Fruit fly (Drosophila melanogaster) whole organism, prepupa: ENCODE measurements around the gene Taf4.

Source experiments
- CG10631 ChIP-seq: fragments of 200-800 bp; sonication (Bioruptor generic); optimal IDR thresholded peaks from 2 replicates; lab custom pipeline; 2016; ENCODE audit warnings: missing biosample characterization, missing genetic modification characterization
- CG10669 ChIP-seq: fragments of 200-800 bp; sonication (Bioruptor generic); optimal IDR thresholded peaks from 3 replicates; lab custom pipeline; 2018; ENCODE audit warnings: missing biosample characterization, mild to moderate bottlenecking, missing genetic modification characterization, moderate library complexity
- CG11294 ChIP-seq: fragments of 200-800 bp; sonication (Bioruptor generic); IDR thresholded peaks from 2 replicates; pipeline ENCODE4 v1.3.6; 2022; ENCODE audit warnings: missing biosample characterization, missing genetic modification characterization
- CG11902 ChIP-seq: fragments of 200-800 bp; sonication (Bioruptor generic); optimal IDR thresholded peaks from 3 replicates; lab custom pipeline; 2016; ENCODE audit warnings: missing biosample characterization, missing genetic modification characterization
- CG15336 ChIP-seq: fragments of 200-800 bp; sonication (Bioruptor generic); IDR thresholded peaks from 2 replicates; pipeline ENCODE4 v1.3.6; 2022; ENCODE audit warnings: missing biosample characterization, missing genetic modification characterization
- CG1621 ChIP-seq: fragments of 200-800 bp; sonication (Bioruptor generic); optimal IDR thresholded peaks from 3 replicates; lab custom pipeline; 2018; ENCODE audit warnings: missing biosample characterization, mild to moderate bottlenecking, missing genetic modification characterization
- CG16779 ChIP-seq: fragments of 200-800 bp; sonication (Bioruptor generic); optimal IDR thresholded peaks from 3 replicates; lab custom pipeline; 2017; ENCODE audit warnings: missing biosample characterization, mild to moderate bottlenecking, missing genetic modification characterization
- CG31627 ChIP-seq: fragments of 200-800 bp; sonication (Bioruptor generic); optimal IDR thresholded peaks from 3 replicates; lab custom pipeline; 2016; ENCODE audit warnings: missing biosample characterization, missing genetic modification characterization
- CG32006 ChIP-seq: fragments of 200-800 bp; sonication (Bioruptor generic); optimal IDR thresholded peaks from 3 replicates; lab custom pipeline; 2017; ENCODE audit warnings: missing biosample characterization, mild to moderate bottlenecking, missing genetic modification characterization
- CG34406 ChIP-seq: fragments of 200-800 bp; sonication (Bioruptor generic); optimal IDR thresholded peaks from 3 replicates; lab custom pipeline; 2016; ENCODE audit warnings: missing biosample characterization, missing genetic modification characterization
- CG3919 ChIP-seq: fragments of 200-800 bp; sonication (Bioruptor generic); optimal IDR thresholded peaks from 3 replicates; lab custom pipeline; 2016; ENCODE audit warnings: missing biosample characterization, missing genetic modification characterization
- CG4318 ChIP-seq: fragments of 200-800 bp; sonication (Bioruptor generic); optimal IDR thresholded peaks from 3 replicates; lab custom pipeline; 2017; ENCODE audit warnings: missing biosample characterization, mild to moderate bottlenecking, missing genetic modification characterization
- CG6792 ChIP-seq: fragments of 200-800 bp; sonication (Bioruptor generic); optimal IDR thresholded peaks from 3 replicates; lab custom pipeline; 2016; ENCODE audit warnings: missing biosample characterization, missing genetic modification characterization
- CG8119 ChIP-seq: fragments of 200-800 bp; sonication (Bioruptor generic); IDR thresholded peaks from 3 replicates; pipeline ENCODE4 v1.3.6; 2022; ENCODE audit warnings: missing biosample characterization, missing genetic modification characterization
- CG8632 ChIP-seq: fragments of 200-800 bp; sonication (Bioruptor generic); optimal IDR thresholded peaks from 3 replicates; lab custom pipeline; 2016; ENCODE audit warnings: missing biosample characterization, missing genetic modification characterization
- CG9139 ChIP-seq: fragments of 200-800 bp; sonication (Bioruptor generic); optimal IDR thresholded peaks from 3 replicates; lab custom pipeline; 2017; ENCODE audit warnings: missing biosample characterization, mild to moderate bottlenecking, missing genetic modification characterization
- Eip78C ChIP-seq: fragments of 200-800 bp; sonication (Bioruptor generic); peaks from one replicate; lab custom pipeline; 2016; ENCODE audit warnings: missing biosample characterization, missing genetic modification characterization
- Eip93F ChIP-seq: fragments of 200-800 bp; sonication (Bioruptor generic); optimal IDR thresholded peaks from 2 replicates; lab custom pipeline; 2016; ENCODE audit warnings: missing biosample characterization, mild to moderate bottlenecking, missing genetic modification characterization
- Ets21C ChIP-seq: fragments of 200-800 bp; sonication (Bioruptor generic); optimal IDR thresholded peaks from 3 replicates; lab custom pipeline; 2016; ENCODE audit warnings: missing biosample characterization, missing genetic modification characterization
- Ets96B ChIP-seq: fragments of 200-800 bp; optimal IDR thresholded peaks from 2 replicates; lab custom pipeline; 2019; ENCODE audit warnings: missing biosample characterization, mild to moderate bottlenecking, missing genetic modification characterization, moderate library complexity
- Gug ChIP-seq: fragments of 200-800 bp; sonication (Bioruptor generic); IDR thresholded peaks from 2 replicates; pipeline ENCODE4 v1.3.6; 2022; ENCODE audit warnings: missing biosample characterization, missing genetic modification characterization
- Hr38 ChIP-seq: sonication (Bioruptor generic); optimal IDR thresholded peaks from 2 replicates; lab custom pipeline; 2016; ENCODE audit warnings: missing biosample characterization, missing genetic modification characterization
- Hr39 ChIP-seq: fragments of 200-800 bp; sonication (Bioruptor generic); optimal IDR thresholded peaks from 2 replicates; lab custom pipeline; 2016; ENCODE audit warnings: missing biosample characterization, missing genetic modification characterization
- Lpt ChIP-seq: fragments of 200-800 bp; sonication (Bioruptor generic); optimal IDR thresholded peaks from 3 replicates; lab custom pipeline; 2016; ENCODE audit warnings: missing biosample characterization, missing genetic modification characterization
- Smox ChIP-seq: fragments of 200-800 bp; sonication (Bioruptor generic); optimal IDR thresholded peaks from 3 replicates; lab custom pipeline; 2016; ENCODE audit warnings: missing biosample characterization, missing genetic modification characterization
- Sox102F ChIP-seq: fragments of 200-800 bp; sonication (Bioruptor generic); optimal IDR thresholded peaks from 2 replicates; lab custom pipeline; 2016; ENCODE audit warnings: missing biosample characterization, mild to moderate bottlenecking, missing genetic modification characterization
- Sox14 ChIP-seq: fragments of 200-800 bp; sonication (Bioruptor generic); optimal IDR thresholded peaks from 3 replicates; lab custom pipeline; 2016; ENCODE audit warnings: missing biosample characterization, missing genetic modification characterization
- Sox15 ChIP-seq: fragments of 200-800 bp; sonication (Bioruptor generic); optimal IDR thresholded peaks from 3 replicates; lab custom pipeline; 2016; ENCODE audit warnings: missing biosample characterization, missing genetic modification characterization
- achi ChIP-seq: fragments of 200-800 bp; sonication (Bioruptor generic); optimal IDR thresholded peaks from 3 replicates; lab custom pipeline; 2016; ENCODE audit warnings: missing biosample characterization, missing genetic modification characterization
- acj6 ChIP-seq: fragments of 200-800 bp; sonication (Bioruptor generic); optimal IDR thresholded peaks from 3 replicates; lab custom pipeline; 2016; ENCODE audit warnings: missing biosample characterization, missing genetic modification characterization
- cyc ChIP-seq: fragments of 200-800 bp; sonication (Bioruptor generic); optimal IDR thresholded peaks from 3 replicates; lab custom pipeline; 2016; ENCODE audit warnings: missing biosample characterization, missing genetic modification characterization
- eg ChIP-seq: fragments of 200-800 bp; sonication (Bioruptor generic); IDR thresholded peaks from 3 replicates; pipeline ENCODE4 v1.3.6; 2022; ENCODE audit warnings: missing biosample characterization, missing genetic modification characterization
- esn ChIP-seq: fragments of 200-800 bp; sonication (Bioruptor generic); optimal IDR thresholded peaks from 2 replicates; lab custom pipeline; 2016; ENCODE audit warnings: missing biosample characterization, mild to moderate bottlenecking, missing genetic modification characterization, moderate library complexity
- fd59A ChIP-seq: fragments of 200-800 bp; sonication (Bioruptor generic); optimal IDR thresholded peaks from 2 replicates; lab custom pipeline; 2017; ENCODE audit warnings: missing biosample characterization, mild to moderate bottlenecking, missing genetic modification characterization, missing genetic modification reagents
- fd85E ChIP-seq: fragments of 200-800 bp; sonication (Bioruptor generic); optimal IDR thresholded peaks from 3 replicates; lab custom pipeline; 2016; ENCODE audit warnings: missing biosample characterization, missing genetic modification characterization
- fkh ChIP-seq: fragments of 200-800 bp; sonication (Bioruptor generic); optimal IDR thresholded peaks from 3 replicates; lab custom pipeline; 2017; ENCODE audit warnings: missing biosample characterization, mild to moderate bottlenecking, missing genetic modification characterization, moderate library complexity
- net ChIP-seq: fragments of 200-800 bp; sonication (Bioruptor generic); optimal IDR thresholded peaks from 3 replicates; lab custom pipeline; 2016; ENCODE audit warnings: missing biosample characterization, missing genetic modification characterization
- pdm3 ChIP-seq: fragments of 200-800 bp; sonication (Bioruptor generic); optimal IDR thresholded peaks from 3 replicates; lab custom pipeline; 2016; ENCODE audit warnings: missing biosample characterization, missing genetic modification characterization
- salr ChIP-seq, 2 experiments: fragments of 200-800 bp; sonication (Bioruptor generic); optimal IDR thresholded peaks; 3 replicates each; lab custom pipeline; 2016 to 2018; ENCODE audit warnings: missing biosample characterization in 2 of 2, missing genetic modification characterization in 2 of 2, mild to moderate bottlenecking in 1 of 2
- spab ChIP-seq: fragments of 200-800 bp; sonication (Bioruptor generic); optimal IDR thresholded peaks from 2 replicates; lab custom pipeline; 2017; ENCODE audit warnings: missing biosample characterization, mild to moderate bottlenecking, missing genetic modification characterization, missing genetic modification reagents
- ss ChIP-seq, 2 experiments: fragments of 200-800 bp; sonication (Bioruptor generic); optimal IDR thresholded peaks; 2 replicates in 1 of 2; 3 replicates in 1 of 2; lab custom pipeline; 2017 to 2018; ENCODE audit warnings: mild to moderate bottlenecking in 2 of 2, missing biosample characterization in 2 of 2, missing genetic modification characterization in 2 of 2, moderate library complexity in 1 of 2
- svp ChIP-seq: fragments of 200-800 bp; sonication (Bioruptor generic); peaks from one replicate; lab custom pipeline; 2016; ENCODE audit warnings: missing biosample characterization, missing genetic modification characterization
- topi ChIP-seq: fragments of 200-800 bp; sonication (Bioruptor generic); optimal IDR thresholded peaks from 3 replicates; lab custom pipeline; 2016; ENCODE audit warnings: missing biosample characterization, missing genetic modification characterization
- vri ChIP-seq: fragments of 200-800 bp; sonication (Bioruptor generic); optimal IDR thresholded peaks from 3 replicates; lab custom pipeline; 2016; ENCODE audit warnings: missing biosample characterization, mild to moderate bottlenecking, missing genetic modification characterization

Gene Taf4

DNA sequence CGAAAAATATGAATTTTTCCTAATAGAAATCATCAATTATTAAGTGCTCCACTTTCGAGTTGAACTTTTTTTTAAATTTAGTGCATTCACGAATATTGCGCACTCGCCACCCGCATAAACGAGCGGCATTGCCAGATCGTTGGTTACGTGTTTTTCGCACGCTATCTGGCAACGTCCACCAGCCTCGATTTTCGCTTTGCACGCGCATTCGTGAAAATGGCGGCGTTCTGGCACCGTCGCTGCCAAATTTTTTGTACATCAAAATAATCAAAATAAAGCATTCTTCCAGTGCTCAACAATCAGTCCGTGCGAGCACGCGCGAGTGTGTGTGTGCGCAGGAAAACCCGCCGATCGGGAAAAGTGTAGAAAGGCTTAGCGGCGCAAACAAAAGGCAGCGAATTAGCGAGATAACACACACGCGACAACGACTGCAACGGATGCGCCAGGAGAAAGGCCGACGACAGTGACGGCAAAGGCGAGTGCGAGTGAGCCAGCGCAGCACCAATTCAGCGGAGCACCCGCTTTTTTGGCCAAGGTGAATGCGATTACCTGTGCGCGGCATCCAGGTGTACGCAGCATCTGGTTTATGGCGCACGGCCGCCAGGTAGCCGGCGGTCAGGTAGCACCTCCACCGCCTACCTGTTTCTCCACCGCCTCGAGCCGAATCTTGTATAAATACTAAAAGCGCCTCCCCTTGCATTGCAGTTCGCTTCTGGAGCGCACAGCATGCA lies 760 bp downstream of the Taf4 start (continued):
- TF ChIP-seq net (GFP tag; lab: Kevin White, UChicago) (no peak), eg (GFP tag; lab: Robert Waterston, UW) (peak; percentile 90; the same call in 2 of the 3 replicates), CG10631 (no peak), acj6 (no peak), CG11294 (GFP tag; lab: Robert Waterston, UW) (peak; percentile 62; the same call in 1 of the 2 replicates), CG6792 (GFP tag; lab: Kevin White, UChicago) (peak; percentile 84), pdm3 (GFP tag; lab: Kevin White, UChicago) (no peak), Gug (GFP tag; lab: Robert Waterston, UW) (peak; percentile 77), svp (GFP tag; lab: Kevin White, UChicago) (no peak), CG8632 (GFP tag; lab: Kevin White, UChicago) (peak; percentile 80), CG9139 (GFP tag; lab: Kevin White, UChicago) (no peak), spab (GFP tag; lab: Kevin White, UChicago) (no peak), Hr38 (no peak), CG4318 (no peak), Lpt (GFP tag; lab: Kevin White, UChicago) (no peak), Sox15 (peak; percentile 77)

DNA sequence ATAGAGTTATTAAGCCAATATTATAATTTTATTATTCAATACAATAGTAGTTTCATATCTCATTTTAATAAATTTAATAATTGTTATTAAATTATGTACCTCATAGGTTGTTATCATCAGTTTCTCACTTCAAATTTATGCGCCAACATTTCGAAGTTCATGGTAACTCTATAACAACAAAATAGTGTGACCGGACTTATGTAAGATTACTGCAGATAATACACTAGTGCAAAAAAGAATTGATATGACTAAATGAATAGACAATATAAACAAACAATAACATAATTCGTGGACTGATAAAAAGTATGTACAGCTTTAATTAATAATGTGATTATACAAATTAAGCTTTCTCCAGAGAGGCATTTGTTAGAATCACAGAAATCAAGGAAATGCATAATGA lies 8.8 kb downstream of the Taf4 start, which contains the start of gene Strump:
Gene Strump (plus strand): TSS at position 212 of the 400 bp plus-strand sequence.
- TF ChIP-seq Hr38, result no peak
- no peak for TF ChIP-seq Ets21C
- TF ChIP-seq Sox102F (GFP tag; lab: Kevin White, UChicago), result no peak
- no peak for TF ChIP-seq Ets96B (tag; lab: Kevin White, UChicago)

DNA sequence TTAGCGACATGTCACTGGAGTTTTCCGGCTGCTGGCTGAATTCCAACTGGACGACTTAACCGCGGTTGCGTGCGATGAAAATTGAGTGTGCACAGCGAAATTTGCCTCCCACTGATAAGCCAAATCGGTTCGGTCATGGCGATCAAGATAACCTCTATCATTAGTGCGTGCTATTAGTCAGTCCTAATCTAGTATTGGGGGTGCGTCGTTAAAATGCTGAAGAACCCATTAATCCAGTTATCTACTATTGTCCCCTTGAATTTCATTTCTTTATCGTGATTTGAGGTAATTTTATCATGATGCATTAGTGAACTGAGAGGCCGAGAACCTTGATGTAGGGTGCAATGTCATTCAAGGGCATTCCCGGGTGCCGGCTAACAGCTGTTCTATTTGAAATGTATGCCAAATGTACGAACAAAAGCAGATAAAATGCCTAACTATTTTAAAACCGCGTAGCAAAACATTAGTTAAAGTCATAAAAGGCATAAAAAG lies 15.5 kb downstream of the Taf4 start, which contains the start of gene Pgm1:
Gene Pgm1 (minus strand): TSS at position 51 of the 492 bp plus-strand sequence.
- TF ChIP-seq Ets96B (tag; lab: Kevin White, UChicago) (peak; percentile 83), fkh (GFP tag; lab: Kevin White, UChicago) (peak; percentile 80), CG6792 (GFP tag; lab: Kevin White, UChicago) (peak; percentile 92), pdm3 (GFP tag; lab: Kevin White, UChicago) (peak; percentile 95), eg (GFP tag; lab: Robert Waterston, UW) (peak; percentile 85), CG31627 (GFP tag; lab: Kevin White, UChicago) (peak; percentile 96), CG16779 (no peak), fd59A (GFP tag; lab: Kevin White, UChicago) (peak; percentile 78), CG8632 (GFP tag; lab: Kevin White, UChicago) (peak; percentile 89), CG9139 (GFP tag; lab: Kevin White, UChicago) (no peak), vri (GFP tag; lab: Kevin White, UChicago) (peak; percentile 93), CG3919 (GFP tag; lab: Kevin White, UChicago) (peak; percentile 95), Sox14 (GFP tag; lab: Kevin White, UChicago) (peak; percentile 96), CG32006 (GFP tag; lab: Kevin White, UChicago) (no peak), CG34406 (GFP tag; lab: Kevin White, UChicago) (peak; percentile 87), Eip78C (GFP tag; lab: Kevin White, UChicago) (peak; percentile 97), Ets21C (peak; percentile 89), CG10631 (peak; percentile 78), Sox15 (peak; percentile 89), ss (GFP tag; optimal IDR thresholded peaks at IDR 0.05; lab: Kevin White, UChicago) (no peak), acj6 (peak; percentile 92), Gug (GFP tag; lab: Robert Waterston, UW) (no peak; the same call in none of the 2 replicates), salr (GFP tag; optimal IDR thresholded peaks at IDR 0.05; lab: Kevin White, UChicago) (no peak), CG1621 (tag; lab: Kevin White, UChicago) (no peak), Eip93F (GFP tag; lab: Kevin White, UChicago) (no peak), fd85E (GFP tag; lab: Kevin White, UChicago) (no peak), Smox (GFP tag; lab: Kevin White, UChicago) (peak; percentile 94), svp (GFP tag; lab: Kevin White, UChicago) (peak; percentile 99), net (GFP tag; lab: Kevin White, UChicago) (no peak), CG15336 (peak; percentile 80), CG8119 (GFP tag; lab: Robert Waterston, UW) (no peak; the same call in 1 of the 3 replicates), esn (peak; percentile 96), Hr39 (peak; percentile 94), spab (GFP tag; lab: Kevin White, UChicago) (no peak), cyc (GFP tag; lab: Kevin White, UChicago) (peak; percentile 94), topi (GFP tag; lab: Kevin White, UChicago) (peak; percentile 95), Sox102F (GFP tag; lab: Kevin White, UChicago) (peak; percentile 97), achi (GFP tag; lab: Kevin White, UChicago) (peak; percentile 89), CG11902 (GFP tag; lab: Kevin White, UChicago) (peak; percentile 85), Hr38 (peak; percentile 44), CG10669 (GFP tag; lab: Kevin White, UChicago) (peak; percentile 87)
